Worm (Caenorhabditis elegans) whole organism, mixed stage, embryonic: ENCODE results near the gene pmpl-1.

Experiments used
- M03D4.4 ChIP-seq: sonication (generic microtip); optimal IDR thresholded peaks from 2 replicates; lab custom pipeline; 2017; ENCODE audit warnings: mild to moderate bottlenecking, missing genetic modification characterization, missing compliant biosample characterization
- bed-3 ChIP-seq: fragments of 200-800 bp; sonication (Bioruptor generic); optimal IDR thresholded peaks from 3 replicates; lab custom pipeline; 2018; ENCODE audit warnings: mild to moderate bottlenecking, missing genetic modification characterization, moderate library complexity, missing compliant biosample characterization
- blmp-1 ChIP-seq: fragments of 150-350 bp; optimal IDR thresholded peaks from 2 replicates; lab custom pipeline; 2014; ENCODE audit warnings: missing biosample characterization, missing genetic modification characterization
- ceh-39 ChIP-seq: fragments of 150-350 bp; optimal IDR thresholded peaks from 2 replicates; lab custom pipeline; 2014; ENCODE audit warnings: missing biosample characterization, missing genetic modification characterization
- ceh-83 ChIP-seq: fragments of 200-800 bp; sonication (Bioruptor generic); optimal IDR thresholded peaks from 2 replicates; lab custom pipeline; 2018; ENCODE audit warnings: mild to moderate bottlenecking, missing genetic modification characterization, missing compliant biosample characterization
- ces-1 ChIP-seq: fragments of 150-350 bp; optimal IDR thresholded peaks from 2 replicates; lab custom pipeline; 2014; ENCODE audit warnings: missing biosample characterization, missing genetic modification reagents, missing genetic modification characterization
- cnd-1 ChIP-seq: fragments of 200-800 bp; sonication (Bioruptor generic); optimal IDR thresholded peaks from 2 replicates; lab custom pipeline; 2018; ENCODE audit warnings: mild to moderate bottlenecking, missing genetic modification characterization, missing compliant biosample characterization
- drap-1 ChIP-seq: fragments of 200-800 bp; sonication (Bioruptor generic); optimal IDR thresholded peaks from 3 replicates; lab custom pipeline; 2018; ENCODE audit warnings: mild to moderate bottlenecking, missing genetic modification characterization, missing compliant biosample characterization
- elt-1 ChIP-seq: sonication (generic microtip); optimal IDR thresholded peaks from 2 replicates; lab custom pipeline; 2017; ENCODE audit warnings: missing genetic modification characterization, mild to moderate bottlenecking, missing compliant biosample characterization, antibody characterized with exemption, moderate library complexity, borderline replicate concordance; ENCODE audit not compliant: insufficient read depth
- elt-3 ChIP-seq: fragments of 150-350 bp; optimal IDR thresholded peaks from 2 replicates; lab custom pipeline; 2014; ENCODE audit warnings: missing biosample characterization, missing genetic modification characterization
- flh-1 ChIP-seq: fragments of 200-800 bp; sonication (Bioruptor generic); optimal IDR thresholded peaks from 2 replicates; lab custom pipeline; 2018; ENCODE audit warnings: mild to moderate bottlenecking, missing genetic modification characterization, moderate library complexity, missing compliant biosample characterization
- ham-2 ChIP-seq: fragments of 200-800 bp; sonication (Bioruptor generic); optimal IDR thresholded peaks from 2 replicates; lab custom pipeline; 2018; ENCODE audit warnings: mild to moderate bottlenecking, missing genetic modification characterization, missing compliant biosample characterization
- hlh-1 ChIP-seq: fragments of 150-350 bp; optimal IDR thresholded peaks from 2 replicates; lab custom pipeline; 2014; ENCODE audit warnings: missing biosample characterization, missing genetic modification reagents, missing genetic modification characterization
- lin-13 ChIP-seq: fragments of 150-350 bp; optimal IDR thresholded peaks from 2 replicates; lab custom pipeline; 2014; ENCODE audit warnings: missing biosample characterization, missing genetic modification characterization
- lin-32 ChIP-seq: fragments of 200-800 bp; sonication (Bioruptor generic); optimal IDR thresholded peaks from 2 replicates; lab custom pipeline; 2018; ENCODE audit warnings: mild to moderate bottlenecking, missing genetic modification characterization, missing compliant biosample characterization
- lsy-2 ChIP-seq: fragments of 150-350 bp; optimal IDR thresholded peaks from 2 replicates; lab custom pipeline; 2014; ENCODE audit warnings: missing biosample characterization, missing genetic modification characterization
- mab-5 ChIP-seq: fragments of 150-350 bp; optimal IDR thresholded peaks from 2 replicates; lab custom pipeline; 2014; ENCODE audit warnings: missing biosample characterization, missing genetic modification characterization
- mls-2 ChIP-seq: sonication (generic microtip); optimal IDR thresholded peaks from 2 replicates; lab custom pipeline; 2016; ENCODE audit warnings: mild to moderate bottlenecking, missing genetic modification characterization, moderate library complexity, missing compliant biosample characterization
- nhr-12 ChIP-seq: fragments of 150-350 bp; optimal IDR thresholded peaks from 2 replicates; lab custom pipeline; 2014; ENCODE audit warnings: missing biosample characterization, missing genetic modification characterization
- nhr-2 ChIP-seq: fragments of 150-350 bp; optimal IDR thresholded peaks from 2 replicates; lab custom pipeline; 2014; ENCODE audit warnings: missing biosample characterization, missing genetic modification characterization
- nhr-237 ChIP-seq: fragments of 150-350 bp; optimal IDR thresholded peaks from 2 replicates; lab custom pipeline; 2014; ENCODE audit warnings: missing biosample characterization, missing genetic modification characterization
- nhr-28 ChIP-seq: fragments of 150-350 bp; optimal IDR thresholded peaks from 2 replicates; lab custom pipeline; 2014; ENCODE audit warnings: missing biosample characterization, missing genetic modification characterization
- nhr-76 ChIP-seq: sonication (generic microtip); optimal IDR thresholded peaks from 2 replicates; lab custom pipeline; 2017; ENCODE audit warnings: missing biosample characterization, missing genetic modification characterization
- pha-4 ChIP-seq: fragments of 150-350 bp; optimal IDR thresholded peaks from 2 replicates; lab custom pipeline; 2018; ENCODE audit warnings: missing biosample characterization, missing genetic modification reagents, missing genetic modification characterization
- snpc-4 ChIP-seq: fragments of 150-350 bp; optimal IDR thresholded peaks from 2 replicates; lab custom pipeline; 2014; ENCODE audit warnings: missing biosample characterization, missing genetic modification characterization
- sptf-1 ChIP-seq: sonication (generic microtip); optimal IDR thresholded peaks from 2 replicates; lab custom pipeline; 2017; ENCODE audit warnings: mild to moderate bottlenecking, missing genetic modification characterization, moderate library complexity, missing compliant biosample characterization
- tbx-8 ChIP-seq: fragments of 200-800 bp; sonication (Bioruptor generic); optimal IDR thresholded peaks from 2 replicates; lab custom pipeline; 2018; ENCODE audit warnings: mild to moderate bottlenecking, missing genetic modification characterization, moderate library complexity, missing compliant biosample characterization
- unc-120 ChIP-seq: sonication (generic microtip); optimal IDR thresholded peaks from 2 replicates; lab custom pipeline; 2017; ENCODE audit warnings: missing genetic modification characterization, missing compliant biosample characterization; ENCODE audit not compliant: poor library complexity, severe bottlenecking
- unc-39 ChIP-seq: fragments of 150-350 bp; optimal IDR thresholded peaks from 2 replicates; lab custom pipeline; 2014; ENCODE audit warnings: missing biosample characterization, missing genetic modification characterization
- zip-8 ChIP-seq: fragments of 150-350 bp; optimal IDR thresholded peaks from 2 replicates; lab custom pipeline; 2014; ENCODE audit warnings: missing biosample characterization, missing genetic modification characterization
- ztf-11 ChIP-seq: fragments of 150-350 bp; optimal IDR thresholded peaks from 2 replicates; lab custom pipeline; 2014; ENCODE audit warnings: missing biosample characterization, missing genetic modification characterization

Gene pmpl-1

DNA sequence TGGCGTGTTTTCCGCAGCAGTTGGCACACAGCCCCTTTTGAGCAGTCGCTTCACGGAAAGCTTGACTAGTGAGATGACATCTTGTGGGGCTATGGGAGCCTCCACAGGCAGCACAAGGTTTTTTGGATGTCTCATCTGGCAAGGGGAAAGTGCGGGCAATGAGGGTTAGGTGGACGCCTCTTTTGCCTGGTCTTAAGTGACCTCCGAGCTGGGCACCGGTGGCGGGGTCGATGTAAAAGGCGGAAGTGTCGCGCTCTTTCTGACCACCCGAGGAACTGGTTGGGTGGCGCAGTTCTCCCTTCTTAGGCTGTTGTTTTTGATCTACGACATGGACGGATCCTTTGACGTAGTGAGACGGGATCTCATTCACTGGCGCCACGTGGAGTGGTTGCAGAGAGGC, 36.5 kb upstream of the pmpl-1 start:
- TF ChIP-seq ztf-11 (tag; lab: Kevin White, UChicago) (no peak), tbx-8 (GFP tag; lab: Kevin White, UChicago) (no peak), flh-1 (no peak), nhr-76 (tag; lab: Kevin White, UChicago) (no peak)

DNA sequence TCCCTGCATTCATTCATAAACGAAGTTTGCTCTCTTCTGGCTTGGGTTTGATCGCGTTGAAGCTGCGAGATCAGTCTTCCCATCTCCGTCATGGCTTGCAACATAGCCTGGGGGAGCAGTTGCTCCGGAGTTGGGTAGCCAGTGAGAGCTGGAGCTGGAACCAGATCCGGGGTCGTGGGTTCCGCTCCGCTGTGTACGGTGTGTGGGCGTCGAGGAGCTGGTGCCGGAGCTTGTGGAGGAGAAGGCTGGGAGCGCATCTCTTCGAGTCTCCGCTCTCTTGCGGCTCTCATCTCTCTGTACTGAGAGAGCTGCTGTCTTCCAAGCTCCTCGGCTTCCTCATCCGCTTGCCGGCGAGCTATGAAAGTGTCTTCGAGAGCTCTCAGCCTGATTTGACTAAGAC, 35.4 kb upstream of the pmpl-1 start:
- no peak for TF ChIP-seq ces-1 (GFP tag; lab: Kevin White, UChicago)
- TF ChIP-seq zip-8 (tag; lab: Kevin White, UChicago) = no peak
- TF ChIP-seq ceh-83 = no peak
- no peak for TF ChIP-seq lsy-2 (tag; lab: Kevin White, UChicago)
- TF ChIP-seq unc-120 (tag; lab: Kevin White, UChicago) = no peak
- TF ChIP-seq nhr-12 = no peak
- TF ChIP-seq nhr-2 (tag; lab: Kevin White, UChicago) = no peak
- TF ChIP-seq ceh-39 (tag; lab: Kevin White, UChicago) = no peak
- TF ChIP-seq M03D4.4 (tag; lab: Kevin White, UChicago) = no peak
- no peak for TF ChIP-seq unc-39 (tag; lab: Kevin White, UChicago)
- TF ChIP-seq ham-2 (GFP tag; lab: Kevin White, UChicago) = no peak
- TF ChIP-seq cnd-1 = no peak
- TF ChIP-seq lin-32 = no peak
- TF ChIP-seq snpc-4 = no peak

DNA sequence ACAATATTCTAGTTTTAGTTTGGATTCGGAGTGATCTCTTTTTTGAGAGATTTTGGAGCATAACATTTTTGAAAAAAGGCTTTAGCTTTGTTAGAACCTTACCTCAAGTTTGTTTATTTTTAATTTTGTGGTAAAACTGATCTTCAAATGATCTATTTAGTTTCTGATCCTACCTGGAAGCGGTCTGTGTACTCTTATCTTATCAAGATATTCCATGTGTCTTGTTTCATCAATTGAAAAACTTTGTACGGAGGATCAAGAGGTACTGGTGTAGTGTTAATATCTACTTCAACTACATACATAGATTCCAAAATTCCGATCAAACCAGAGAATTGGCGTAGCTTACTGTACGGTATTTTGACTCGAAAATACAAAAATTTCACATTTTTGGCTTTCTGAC, 32.1 kb upstream of the pmpl-1 start:
- TF ChIP-seq nhr-12 (no peak), ztf-11 (tag; lab: Kevin White, UChicago) (no peak), nhr-237 (no peak), mls-2 (tag; lab: Kevin White, UChicago) (no peak), ham-2 (GFP tag; lab: Kevin White, UChicago) (no peak), M03D4.4 (tag; lab: Kevin White, UChicago) (no peak), unc-120 (tag; lab: Kevin White, UChicago) (no peak), ceh-39 (tag; lab: Kevin White, UChicago) (no peak), nhr-28 (tag; lab: Kevin White, UChicago) (no peak), ces-1 (GFP tag; lab: Kevin White, UChicago) (no peak), lsy-2 (tag; lab: Kevin White, UChicago) (no peak), blmp-1 (no peak), mab-5 (tag; lab: Kevin White, UChicago) (no peak), bed-3 (GFP tag; lab: Kevin White, UChicago) (no peak), hlh-1 (tag; lab: Kevin White, UChicago) (no peak), elt-1 (tag; lab: Kevin White, UChicago) (no peak)

DNA sequence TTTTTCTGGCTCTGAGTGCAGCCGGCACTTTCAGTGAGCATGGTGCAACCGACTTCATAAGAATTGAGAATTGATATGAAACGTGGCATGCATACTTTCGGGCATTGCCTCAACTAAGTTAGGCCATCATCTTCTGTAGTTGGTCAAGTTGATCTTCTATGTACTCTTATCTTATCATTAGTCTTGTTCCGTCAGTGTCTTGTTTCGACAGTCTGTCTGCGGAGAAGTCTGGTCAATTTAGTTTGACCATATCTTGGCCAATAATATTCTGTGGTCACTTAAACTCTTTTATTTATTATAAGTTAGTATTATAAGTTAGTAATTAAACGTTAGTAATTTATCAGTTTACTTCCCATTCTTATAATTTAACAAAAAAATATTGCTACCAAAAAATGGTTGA, 31.6 kb upstream of the pmpl-1 start:
- TF ChIP-seq hlh-1 (tag; lab: Kevin White, UChicago) (no peak), ceh-83 (no peak), mls-2 (tag; lab: Kevin White, UChicago) (no peak), nhr-2 (tag; lab: Kevin White, UChicago) (no peak), nhr-28 (tag; lab: Kevin White, UChicago) (no peak), sptf-1 (no peak), cnd-1 (no peak), ztf-11 (tag; lab: Kevin White, UChicago) (no peak), unc-120 (tag; lab: Kevin White, UChicago) (no peak), unc-39 (tag; lab: Kevin White, UChicago) (no peak), zip-8 (tag; lab: Kevin White, UChicago) (no peak), M03D4.4 (tag; lab: Kevin White, UChicago) (no peak), drap-1 (no peak)

DNA sequence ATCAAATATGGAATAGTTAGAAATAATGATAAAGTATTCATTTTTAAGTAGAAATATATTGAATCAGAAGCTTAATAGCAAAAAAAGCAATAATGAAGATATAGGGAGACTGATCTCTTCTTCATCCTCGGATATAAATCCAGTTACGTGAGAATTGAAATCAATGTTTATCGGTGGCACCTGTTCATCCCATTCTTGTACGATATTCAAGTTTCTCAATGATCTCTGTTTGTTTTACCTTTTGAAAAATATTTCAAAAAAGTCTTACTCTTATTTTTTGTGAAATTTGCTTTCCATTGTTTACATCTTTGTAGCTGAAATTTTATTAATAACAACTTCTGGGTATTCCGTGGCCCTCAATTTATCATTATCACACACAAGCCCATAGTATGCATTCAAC, 29.4 kb upstream of the pmpl-1 start, which contains the start of gene T14G12.12:
TSS of gene T14G12.12 (minus strand) at position 101 of the 400 bp plus-strand sequence.
- TF ChIP-seq mab-5 (tag; lab: Kevin White, UChicago) (no peak), flh-1 (no peak), lin-13 (no peak), elt-3 (no peak), bed-3 (GFP tag; lab: Kevin White, UChicago) (no peak), ceh-83 (no peak), mls-2 (tag; lab: Kevin White, UChicago) (no peak), pha-4 (tag; lab: Kevin White, UChicago) (no peak), snpc-4 (no peak)
